Worm (Caenorhabditis elegans) whole organism, young adult: ENCODE results near the gene K08E7.6.

ENCODE experiments used
- F57A8.1 ChIP-seq: fragments of 200-800 bp; sonication (Bioruptor generic); optimal IDR thresholded peaks from 2 replicates; lab custom pipeline; 2018; ENCODE audit warnings: mild to moderate bottlenecking, missing genetic modification characterization, moderate library complexity, missing compliant biosample characterization
- T26A5.8 ChIP-seq: sonication (generic microtip); optimal IDR thresholded peaks from 2 replicates; lab custom pipeline; 2016; ENCODE audit warnings: missing genetic modification characterization, missing compliant biosample characterization
- Y67H2A.10 ChIP-seq: fragments of 200-800 bp; sonication (Bioruptor generic); conservative IDR thresholded peaks from 2 replicates; pipeline ENCODE4 v1.3.6; 2022; ENCODE audit warnings: missing genetic modification reagents, missing genetic modification characterization, missing compliant biosample characterization
- ama-1 ChIP-seq, 3 experiments: fragments of 150-350 bp in 1 of 3; sonication (generic microtip) in 2 of 3; optimal IDR thresholded peaks; 2 replicates each; lab custom pipeline; 2014 to 2018; ENCODE audit warnings: missing biosample characterization in 2 of 3, missing genetic modification characterization in 2 of 3, missing genetic modification reagents in 2 of 3
- athp-1 ChIP-seq: sonication (generic microtip); optimal IDR thresholded peaks from 2 replicates; lab custom pipeline; 2017; ENCODE audit warnings: mild to moderate bottlenecking, missing genetic modification characterization, missing compliant biosample characterization
- ccch-3 ChIP-seq: fragments of 200-800 bp; sonication (Bioruptor generic); optimal IDR thresholded peaks from 2 replicates; lab custom pipeline; 2018; ENCODE audit warnings: mild to moderate bottlenecking, missing genetic modification characterization, missing compliant biosample characterization
- fkh-3 ChIP-seq: sonication (generic microtip); optimal IDR thresholded peaks from 2 replicates; lab custom pipeline; 2016; ENCODE audit warnings: mild to moderate bottlenecking, missing genetic modification characterization, missing compliant biosample characterization
- hlh-26 ChIP-seq: fragments of 200-800 bp; sonication (Bioruptor generic); conservative IDR thresholded peaks from 2 replicates; pipeline ENCODE4 v1.3.6; 2022; ENCODE audit warnings: missing genetic modification reagents, missing genetic modification characterization, missing compliant biosample characterization
- lsy-27 ChIP-seq: sonication (generic microtip); optimal IDR thresholded peaks from 2 replicates; lab custom pipeline; 2017; ENCODE audit warnings: missing genetic modification characterization, mild to moderate bottlenecking, missing compliant biosample characterization, antibody characterized with exemption, missing genotype, borderline replicate concordance; ENCODE audit not compliant: insufficient read depth
- nfya-1 ChIP-seq: sonication (generic microtip); optimal IDR thresholded peaks from 2 replicates; lab custom pipeline; 2017; ENCODE audit warnings: antibody characterized with exemption, missing compliant biosample characterization, missing genetic modification characterization, borderline replicate concordance; ENCODE audit not compliant: insufficient read depth
- nfyb-1 ChIP-seq: fragments of 200-800 bp; sonication (Bioruptor generic); IDR thresholded peaks from 2 replicates; pipeline ENCODE4 v1.3.6; 2022; ENCODE audit warnings: missing genetic modification reagents, missing genetic modification characterization, missing compliant biosample characterization
- snpc-3.4 ChIP-seq: sonication (generic microtip); optimal IDR thresholded peaks from 2 replicates; lab custom pipeline; 2017; ENCODE audit warnings: missing genetic modification characterization, mild to moderate bottlenecking, missing compliant biosample characterization, antibody characterized with exemption, moderate library complexity, missing genotype, missing genetic modification reagents
- snpc-4 ChIP-seq, 5 experiments: fragments of 150-350 bp in 1 of 5; sonication (generic microtip) in 4 of 5; optimal IDR thresholded peaks; 2 replicates each; lab custom pipeline; 2014 to 2018; ENCODE audit warnings: missing genetic modification characterization in 5 of 5, missing biosample characterization in 3 of 5, antibody characterized with exemption in 2 of 5, mild to moderate bottlenecking in 2 of 5, missing compliant biosample characterization in 2 of 5, missing genotype in 2 of 5, moderate library complexity in 2 of 5, missing genetic modification reagents in 1 of 5
- sptf-2 ChIP-seq: fragments of 200-800 bp; sonication (Bioruptor generic); optimal IDR thresholded peaks from 2 replicates; lab custom pipeline; 2018; ENCODE audit warnings: mild to moderate bottlenecking, missing genetic modification characterization, missing compliant biosample characterization

DNA sequence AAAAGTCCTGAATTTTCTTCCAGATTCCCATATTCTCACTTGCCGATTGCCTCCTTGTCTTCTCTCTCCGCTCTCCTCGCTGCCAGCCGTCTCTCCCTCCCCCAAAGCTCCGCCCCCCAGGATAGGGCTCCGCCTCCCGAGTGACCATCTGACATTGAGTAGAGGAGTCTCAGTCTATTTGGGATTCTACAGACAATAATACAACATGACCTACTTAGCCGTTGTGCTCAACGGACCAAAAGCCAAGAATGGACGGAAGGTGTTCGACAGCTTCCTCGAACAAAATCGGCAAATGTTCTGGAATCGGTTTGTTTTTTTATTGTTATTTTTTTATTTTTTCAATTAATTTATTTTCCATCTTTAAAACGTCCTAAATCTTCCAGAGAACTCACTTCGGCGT, 38.9 kb downstream of the K08E7.6 start, which contains the start of gene ham-1:
- TF ChIP-seq ama-1 (optimal IDR thresholded peaks at IDR 0.05; lab: Kevin White, UChicago) = no peak
- TF ChIP-seq ama-1 (GFP tag; optimal IDR thresholded peaks at IDR 0.05; lab: Kevin White, UChicago) = no peak
- TF ChIP-seq lsy-27 (tag; lab: Kevin White, UChicago) = no peak
- no peak for TF ChIP-seq sptf-2 (GFP tag; lab: Kevin White, UChicago)
- TF ChIP-seq F57A8.1 (GFP tag; lab: Kevin White, UChicago) = no peak
- TF ChIP-seq snpc-3.4 (tag; lab: Kevin White, UChicago) = no peak
- TF ChIP-seq ccch-3 = no peak
- TF ChIP-seq nfyb-1 (GFP tag; lab: Robert Waterston, UW) = no peak
- TF ChIP-seq fkh-3 (tag; lab: Kevin White, UChicago) = no peak
- TF ChIP-seq nfya-1 (tag; lab: Kevin White, UChicago) = no peak
- no peak for TF ChIP-seq Y67H2A.10 (GFP tag; lab: Robert Waterston, UW)
- no peak for TF ChIP-seq athp-1
- no peak for TF ChIP-seq hlh-26
- no peak for TF ChIP-seq snpc-4 (GFP tag; optimal IDR thresholded peaks at IDR 0.05; lab: Kevin White, UChicago)
- TF ChIP-seq snpc-4 (tag; optimal IDR thresholded peaks at IDR 0.05; lab: Kevin White, UChicago) = no peak
- no peak for TF ChIP-seq T26A5.8 (tag; lab: Kevin White, UChicago)
